Fruit fly (Drosophila melanogaster) whole organism, embryonic: ENCODE measurements around the gene CG10581.

Source experiments
- Aef1 ChIP-seq: fragments of 200-800 bp; sonication (Bioruptor generic); IDR thresholded peaks from 3 replicates; pipeline ENCODE4 v1.3.6; 2022; ENCODE audit warnings: missing biosample characterization, missing genetic modification characterization
- B-H2 ChIP-seq: fragments of 200-800 bp; sonication (Bioruptor generic); optimal IDR thresholded peaks from 2 replicates; lab custom pipeline; 2018; ENCODE audit warnings: missing biosample characterization, mild to moderate bottlenecking, missing genetic modification characterization
- Bgb ChIP-seq: fragments of 200-800 bp; sonication (Bioruptor generic); IDR thresholded peaks from 2 replicates; pipeline ENCODE4 v1.3.6; 2022; ENCODE audit warnings: missing biosample characterization, missing genetic modification characterization; ENCODE audit not compliant: partially characterized antibody
- CG10147 ChIP-seq: fragments of 200-800 bp; sonication (Bioruptor generic); optimal IDR thresholded peaks from 2 replicates; lab custom pipeline; 2019; ENCODE audit warnings: missing biosample characterization, mild to moderate bottlenecking, missing genetic modification characterization, moderate library complexity
- CG1024 ChIP-seq: fragments of 200-800 bp; sonication (Bioruptor generic); IDR thresholded peaks from 2 replicates; pipeline ENCODE4 v1.3.6; 2022; ENCODE audit warnings: missing biosample characterization, missing genetic modification characterization
- CG11247 ChIP-seq: fragments of 200-800 bp; sonication (Bioruptor generic); IDR thresholded peaks from 2 replicates; pipeline ENCODE4 v1.3.6; 2022; ENCODE audit warnings: missing biosample characterization, missing genetic modification characterization
- CG1233 ChIP-seq: fragments of 200-800 bp; sonication (Bioruptor generic); optimal IDR thresholded peaks from 4 replicates; lab custom pipeline; 2018; ENCODE audit warnings: missing biosample characterization, mild to moderate bottlenecking, missing genetic modification characterization
- CG12744 ChIP-seq: fragments of 200-800 bp; sonication (Bioruptor generic); optimal IDR thresholded peaks from 2 replicates; lab custom pipeline; 2016; ENCODE audit warnings: missing biosample characterization, missing genetic modification characterization
- CG13424 ChIP-seq: fragments of 200-800 bp; sonication (Bioruptor generic); optimal IDR thresholded peaks from 2 replicates; lab custom pipeline; 2019; ENCODE audit warnings: missing biosample characterization, mild to moderate bottlenecking, missing genetic modification characterization, moderate library complexity
- CG15073 ChIP-seq: fragments of 200-800 bp; sonication (Bioruptor generic); optimal IDR thresholded peaks from 2 replicates; lab custom pipeline; 2016; ENCODE audit warnings: missing biosample characterization, missing genetic modification characterization
- CG15479 ChIP-seq: fragments of 200-800 bp; sonication (Bioruptor generic); optimal IDR thresholded peaks from 3 replicates; lab custom pipeline; 2019; ENCODE audit warnings: missing biosample characterization, mild to moderate bottlenecking, missing genetic modification characterization, moderate library complexity
- CG1603 ChIP-seq: fragments of 200-800 bp; sonication (Bioruptor generic); optimal IDR thresholded peaks from 2 replicates; lab custom pipeline; 2019; ENCODE audit warnings: missing biosample characterization, mild to moderate bottlenecking, missing genetic modification characterization, moderate library complexity
- CG16815 ChIP-seq: fragments of 200-800 bp; sonication (Bioruptor generic); optimal IDR thresholded peaks from 3 replicates; lab custom pipeline; 2017; ENCODE audit warnings: missing biosample characterization, mild to moderate bottlenecking, missing genetic modification characterization
- CG17612 ChIP-seq: fragments of 200-800 bp; sonication (Bioruptor generic); IDR thresholded peaks from 2 replicates; pipeline ENCODE4 v1.3.6; 2022; ENCODE audit warnings: missing biosample characterization, missing genetic modification characterization
- CG17829 ChIP-seq: fragments of 200-800 bp; optimal IDR thresholded peaks from 2 replicates; lab custom pipeline; 2019; ENCODE audit warnings: missing biosample characterization, mild to moderate bottlenecking, missing genetic modification characterization, moderate library complexity
- CG2199 ChIP-seq: fragments of 200-800 bp; sonication (Bioruptor generic); IDR thresholded peaks from 3 replicates; pipeline ENCODE4 v1.3.6; 2022; ENCODE audit warnings: missing biosample characterization, missing genetic modification characterization
- CG31441 ChIP-seq: fragments of 200-800 bp; sonication (Bioruptor generic); IDR thresholded peaks from 2 replicates; pipeline ENCODE4 v1.3.6; 2022; ENCODE audit warnings: missing biosample characterization, missing genetic modification characterization
- CG33557 ChIP-seq: fragments of 200-800 bp; sonication (Bioruptor generic); optimal IDR thresholded peaks from 2 replicates; lab custom pipeline; 2019; ENCODE audit warnings: missing biosample characterization, mild to moderate bottlenecking, missing genetic modification characterization, moderate library complexity
- CG4617 ChIP-seq: fragments of 200-800 bp; sonication (Bioruptor generic); optimal IDR thresholded peaks from 3 replicates; lab custom pipeline; 2016; ENCODE audit warnings: missing biosample characterization, missing genetic modification characterization, borderline replicate concordance
- CG6254 ChIP-seq: fragments of 200-800 bp; sonication (Bioruptor generic); optimal IDR thresholded peaks from 3 replicates; lab custom pipeline; 2017; ENCODE audit warnings: mild to moderate bottlenecking, missing biosample characterization, missing genetic modification reagents, missing genetic modification characterization
- CG8290 ChIP-seq, 3 experiments: fragments of 200-800 bp; sonication (Bioruptor generic); optimal IDR thresholded peaks; 2 replicates each; lab custom pipeline; 2016 to 2019; ENCODE audit warnings: missing biosample characterization in 3 of 3, missing genetic modification characterization in 3 of 3, mild to moderate bottlenecking in 2 of 3, moderate library complexity in 1 of 3
- CG8359 ChIP-seq: fragments of 200-800 bp; sonication (Bioruptor generic); optimal IDR thresholded peaks from 2 replicates; lab custom pipeline; 2017; ENCODE audit warnings: missing biosample characterization, mild to moderate bottlenecking, missing genetic modification characterization, borderline replicate concordance
- CG8478 ChIP-seq: fragments of >200 bp; optimal IDR thresholded peaks from 2 replicates; lab custom pipeline; 2018
- CG9215 ChIP-seq: fragments of 200-800 bp; sonication (Bioruptor generic); IDR thresholded peaks from 2 replicates; pipeline ENCODE4 v1.3.6; 2022; ENCODE audit warnings: missing biosample characterization, missing genetic modification characterization
- CkIIα-i1 ChIP-seq: fragments of 200-800 bp; sonication (Bioruptor generic); IDR thresholded peaks from 2 replicates; pipeline ENCODE4 v1.3.6; 2022; ENCODE audit warnings: missing biosample characterization, missing genetic modification characterization
- Deaf1 ChIP-seq: fragments of 200-800 bp; optimal IDR thresholded peaks from 3 replicates; lab custom pipeline; 2019; ENCODE audit warnings: missing biosample characterization, mild to moderate bottlenecking, missing genetic modification characterization, moderate library complexity
- Doc2 ChIP-seq: fragments of 200-800 bp; sonication (Bioruptor generic); IDR thresholded peaks from 2 replicates; pipeline ENCODE4 v1.3.6; 2022; ENCODE audit warnings: missing biosample characterization, missing genetic modification characterization
- Ets65A ChIP-seq: fragments of 200-800 bp; sonication (Bioruptor generic); peaks from one replicate; lab custom pipeline; 2016; ENCODE audit warnings: missing biosample characterization, missing genetic modification characterization
- GATAe ChIP-seq: fragments of 200-800 bp; sonication (Bioruptor generic); conservative IDR thresholded peaks from 2 replicates; pipeline ENCODE4 v1.3.6; 2022; ENCODE audit warnings: missing biosample characterization, missing genetic modification characterization
- Lim3 ChIP-seq: fragments of 200-800 bp; sonication (Bioruptor generic); IDR thresholded peaks from 2 replicates; pipeline ENCODE4 v1.3.6; 2022; ENCODE audit warnings: missing biosample characterization, missing genetic modification characterization
- NC2β ChIP-seq: fragments of 200-800 bp; sonication (Bioruptor generic); optimal IDR thresholded peaks from 2 replicates; lab custom pipeline; 2016; ENCODE audit warnings: missing biosample characterization, missing genetic modification characterization
- Optix ChIP-seq: fragments of 200-800 bp; sonication (Bioruptor generic); IDR thresholded peaks from 3 replicates; pipeline ENCODE4 v1.3.6; 2022; ENCODE audit warnings: missing biosample characterization, missing genetic modification characterization
- PHDP ChIP-seq: fragments of 200-800 bp; sonication (Bioruptor generic); optimal IDR thresholded peaks from 3 replicates; lab custom pipeline; 2018; ENCODE audit warnings: missing biosample characterization, mild to moderate bottlenecking, missing genetic modification characterization, moderate library complexity
- Ravus ChIP-seq: fragments of 200-800 bp; sonication (Bioruptor generic); IDR thresholded peaks from 2 replicates; pipeline ENCODE4 v1.3.6; 2022; ENCODE audit warnings: missing biosample characterization, missing genetic modification characterization
- Sry-β ChIP-seq: fragments of 200-800 bp; sonication (Bioruptor generic); optimal IDR thresholded peaks from 2 replicates; lab custom pipeline; 2018; ENCODE audit warnings: missing biosample characterization, mild to moderate bottlenecking, missing genetic modification characterization, moderate library complexity
- Stat92E ChIP-seq, 3 experiments: fragments of >200 bp in 2 of 3; fragments of 200-800 bp in 1 of 3; sonication (Bioruptor generic) in 1 of 3; optimal IDR thresholded peaks; 2 replicates each; lab custom pipeline; 2017 to 2019; ENCODE audit warnings: missing biosample characterization in 3 of 3, missing genetic modification characterization in 3 of 3, mild to moderate bottlenecking in 1 of 3, moderate library complexity in 1 of 3
- dmrt11E ChIP-seq: fragments of 200-800 bp; sonication (Bioruptor generic); optimal IDR thresholded peaks from 3 replicates; lab custom pipeline; 2018; ENCODE audit warnings: missing biosample characterization, mild to moderate bottlenecking, missing genetic modification characterization, moderate library complexity
- ems ChIP-seq: fragments of 200-800 bp; sonication (Bioruptor generic); optimal IDR thresholded peaks from 3 replicates; lab custom pipeline; 2016; ENCODE audit warnings: missing biosample characterization, missing genetic modification characterization
- esg ChIP-seq: fragments of 200-800 bp; sonication (Bioruptor generic); conservative IDR thresholded peaks from 2 replicates; pipeline ENCODE4 v1.3.6; 2022; ENCODE audit warnings: missing biosample characterization, missing genetic modification characterization
- eve ChIP-seq, 2 experiments: fragments of >200 bp; optimal IDR thresholded peaks; 2 replicates each; lab custom pipeline; 2017; ENCODE audit warnings: missing biosample characterization in 2 of 2, missing genetic modification characterization in 2 of 2
- fd102C ChIP-seq: fragments of 200-800 bp; sonication (Bioruptor generic); optimal IDR thresholded peaks from 2 replicates; lab custom pipeline; 2018; ENCODE audit warnings: missing biosample characterization, mild to moderate bottlenecking, missing genetic modification characterization, moderate library complexity
- fd64A ChIP-seq: fragments of 200-800 bp; sonication (Bioruptor generic); optimal IDR thresholded peaks from 3 replicates; lab custom pipeline; 2018; ENCODE audit warnings: missing biosample characterization, mild to moderate bottlenecking, missing genetic modification characterization
- gce ChIP-seq: fragments of 200-800 bp; sonication (Bioruptor generic); IDR thresholded peaks from 3 replicates; pipeline ENCODE4 v1.3.6; 2022; ENCODE audit warnings: missing biosample characterization, missing genetic modification characterization
- grn ChIP-seq: fragments of 200-800 bp; sonication (Bioruptor generic); optimal IDR thresholded peaks from 3 replicates; lab custom pipeline; 2017; ENCODE audit warnings: missing biosample characterization, missing genetic modification characterization
- pita ChIP-seq: fragments of 200-800 bp; sonication (Bioruptor generic); optimal IDR thresholded peaks from 2 replicates; lab custom pipeline; 2017; ENCODE audit warnings: missing biosample characterization, mild to moderate bottlenecking, missing genetic modification characterization
- ranshi ChIP-seq: fragments of 200-800 bp; sonication (Bioruptor generic); IDR thresholded peaks from 2 replicates; pipeline ENCODE4 v1.3.6; 2022; ENCODE audit warnings: missing biosample characterization, missing genetic modification characterization
- sc ChIP-seq, 3 experiments: fragments of >200 bp in 2 of 3; fragments of 200-800 bp in 1 of 3; sonication (Bioruptor generic) in 1 of 3; optimal IDR thresholded peaks; 2 replicates in 2 of 3; 3 replicates in 1 of 3; lab custom pipeline; 2017; ENCODE audit warnings: mild to moderate bottlenecking in 1 of 3, missing biosample characterization in 1 of 3, missing genetic modification characterization in 1 of 3, missing genetic modification reagents in 1 of 3
- tna ChIP-seq: fragments of 200-800 bp; sonication (Bioruptor generic); IDR thresholded peaks from 2 replicates; pipeline ENCODE4 v1.3.6; 2022; ENCODE audit warnings: missing biosample characterization, missing genetic modification characterization; ENCODE audit not compliant: partially characterized antibody
- unpg ChIP-seq: fragments of 200-800 bp; sonication (Bioruptor generic); optimal IDR thresholded peaks from 3 replicates; lab custom pipeline; 2018; ENCODE audit warnings: missing biosample characterization, mild to moderate bottlenecking, missing genetic modification characterization, moderate library complexity

The CG10581 gene

DNA sequence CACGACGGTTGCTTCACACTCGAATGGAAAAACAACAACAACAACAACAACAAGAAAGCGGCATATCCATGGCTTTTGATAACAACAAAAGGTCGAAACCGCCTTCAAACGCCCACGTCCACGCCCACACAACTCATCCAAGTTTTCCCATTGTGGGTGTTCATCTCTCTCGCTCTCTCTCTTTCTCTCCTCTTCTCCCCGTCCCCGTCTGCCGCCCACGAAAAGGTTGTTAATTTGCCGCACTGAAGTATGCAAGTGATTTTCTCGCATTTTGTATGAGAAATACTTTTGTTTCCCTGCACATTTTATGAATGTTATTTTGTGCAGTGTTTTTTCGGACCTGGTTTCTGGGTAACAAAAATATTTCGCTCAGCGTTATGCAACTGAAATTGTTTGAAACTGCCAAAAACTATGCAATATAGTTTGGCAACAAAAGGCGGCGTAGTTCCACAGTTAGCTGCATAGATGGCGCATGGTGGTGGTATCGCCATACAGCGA, 15.5 kb upstream of the CG10581 start (continued):
- TF ChIP-seq NC2β (GFP tag; lab: Kevin White, UChicago) (peak; percentile 18), gce (GFP tag; lab: Robert Waterston, UW) (no peak), pita (GFP tag; lab: Kevin White, UChicago) (peak; percentile 48), unpg (GFP tag; lab: Kevin White, UChicago) (peak; percentile 1), CG9215 (GFP tag; lab: Robert Waterston, UW) (no peak), tna (GFP tag; lab: Robert Waterston, UW) (no peak; the same call in 1 of the 2 replicates), Ravus (GFP tag; lab: Robert Waterston, UW) (no peak), CkIIα-i1 (GFP tag; lab: Robert Waterston, UW) (no peak), grn (GFP tag; lab: Kevin White, UChicago) (no peak), CG1603 (peak; percentile 54), CG15479 (GFP tag; lab: Kevin White, UChicago) (no peak), Bgb (peak; percentile 39; the same call in 1 of the 2 replicates), sc (optimal IDR thresholded peaks at IDR 0.05; lab: Kevin White, UChicago) (no peak), sc (GFP tag; optimal IDR thresholded peaks at IDR 0.05; lab: Kevin White, UChicago) (no peak), CG1024 (no peak), CG33557 (GFP tag; lab: Kevin White, UChicago) (no peak), Doc2 (GFP tag; lab: Robert Waterston, UW) (no peak), CG13424 (tag; lab: Kevin White, UChicago) (peak; percentile 24), CG1233 (GFP tag; lab: Kevin White, UChicago) (peak; percentile 5), CG31441 (GFP tag; lab: Robert Waterston, UW) (peak; percentile 29; the same call in 1 of the 2 replicates), CG17829 (tag; lab: Kevin White, UChicago) (peak; percentile 49), fd64A (GFP tag; lab: Kevin White, UChicago) (peak; percentile 10), Stat92E (GFP tag; optimal IDR thresholded peaks at IDR 0.05; lab: Kevin White, UChicago) (peak in 1 of 3 experiments; percentile 87), CG6254 (peak; percentile 7), Deaf1 (tag; lab: Kevin White, UChicago) (peak; percentile 1), GATAe (GFP tag; lab: Robert Waterston, UW) (no peak), CG12744 (GFP tag; lab: Kevin White, UChicago) (peak; percentile 33), eve (GFP tag; optimal IDR thresholded peaks at IDR 0.05; lab: Kevin White, UChicago) (no peak), CG17612 (peak; percentile 87), esg (GFP tag; lab: Robert Waterston, UW) (no peak), PHDP (tag; lab: Kevin White, UChicago) (peak; percentile 19), CG8290 (GFP tag; optimal IDR thresholded peaks at IDR 0.05; lab: Kevin White, UChicago) (peak; percentile 59), CG8290 (tag; optimal IDR thresholded peaks at IDR 0.05; lab: Kevin White, UChicago) (peak; percentile 51 to 83), CG8478 (lab: Kevin White, UChicago) (peak; percentile 55), CG2199 (GFP tag; lab: Robert Waterston, UW) (peak; percentile 70; the same call in 2 of the 3 replicates), Ets65A (GFP tag; lab: Kevin White, UChicago) (peak; percentile 61), fd102C (no peak), CG10147 (peak; percentile 19), B-H2 (peak; percentile 55), CG11247 (peak; percentile 11; the same call in 1 of the 2 replicates), CG15073 (GFP tag; lab: Kevin White, UChicago) (no peak), Sry-β (GFP tag; lab: Kevin White, UChicago) (no peak), CG4617 (GFP tag; lab: Kevin White, UChicago) (no peak), CG16815 (GFP tag; lab: Kevin White, UChicago) (no peak), Optix (no peak), CG8359 (GFP tag; lab: Kevin White, UChicago) (no peak), Lim3 (no peak), ems (no peak), Aef1 (GFP tag; lab: Robert Waterston, UW) (no peak), dmrt11E (tag; lab: Kevin White, UChicago) (no peak), ranshi (GFP tag; lab: Robert Waterston, UW) (peak; percentile 42; the same call in 1 of the 2 replicates)
